Worm (Caenorhabditis elegans): Measurements from ENCODE around the gene C36B7.4.

DNA sequence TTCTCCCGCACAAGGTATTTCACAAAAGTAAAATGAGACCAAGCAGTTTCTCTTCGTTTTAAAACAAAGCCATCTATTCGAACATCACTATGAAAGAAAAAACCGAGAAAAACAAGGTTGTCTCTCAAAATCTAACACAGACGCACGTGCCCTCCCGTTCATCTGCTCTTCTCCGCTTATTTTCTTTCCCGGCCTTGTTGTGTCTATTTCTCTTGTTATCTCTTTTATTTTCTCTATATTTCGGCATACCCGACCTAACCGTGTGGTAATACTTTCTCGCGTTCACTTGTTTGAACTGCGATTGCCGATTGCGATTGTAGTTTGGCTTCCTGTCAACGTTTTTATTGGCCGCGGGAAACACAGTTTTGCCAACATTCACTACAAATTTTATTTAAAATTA lies 43.6 kb upstream of the C36B7.4 start:
- TF ChIP-seq tab-1 (GFP tag; IDR thresholded peaks at IDR 0.05) (no peak), flt-1 (GFP tag; IDR thresholded peaks at IDR 0.05) (no peak), ztf-23 (GFP tag; IDR thresholded peaks at IDR 0.05) (no peak), ref-1 (GFP tag; conservative IDR thresholded peaks at IDR 0.05) (0 out of 2 replicates have a peak, but pooled peaks have one; percentile 5), med-1 (GFP tag; optimal IDR thresholded peaks at IDR 0.05; ENCODE audit: insufficient read depth) (no peak), cog-1 (tag; optimal IDR thresholded peaks at IDR 0.05) (no peak), klf-2 (GFP tag; conservative IDR thresholded peaks at IDR 0.05) (no peak), ztf-29 (GFP tag; IDR thresholded peaks at IDR 0.05) (no peak), T22C8.4 (GFP tag; IDR thresholded peaks at IDR 0.05) (no peak)

Measured in whole organism, midembryonic.